Fruit fly (Drosophila melanogaster) whole organism, embryonic: ENCODE data around the gene CG1965.

ENCODE experiments used
- Antp ChIP-seq: fragments of 200-800 bp; sonication (Bioruptor generic); optimal IDR thresholded peaks from 3 replicates; lab custom pipeline; 2016; ENCODE audit warnings: missing biosample characterization, missing genetic modification characterization
- Atf3 ChIP-seq: fragments of 200-800 bp; sonication (Bioruptor generic); optimal IDR thresholded peaks from 3 replicates; lab custom pipeline; 2016; ENCODE audit warnings: missing biosample characterization, missing genetic modification characterization
- CG10565 ChIP-seq: fragments of 200-800 bp; sonication (Bioruptor generic); optimal IDR thresholded peaks from 3 replicates; lab custom pipeline; 2016; ENCODE audit warnings: missing biosample characterization, mild to moderate bottlenecking, missing genetic modification characterization
- CG11093 ChIP-seq: fragments of 200-800 bp; sonication (Bioruptor generic); IDR thresholded peaks from 3 replicates; pipeline ENCODE4 v1.3.6; 2022; ENCODE audit warnings: missing biosample characterization, missing genetic modification characterization
- CG11247 ChIP-seq: fragments of 200-800 bp; sonication (Bioruptor generic); IDR thresholded peaks from 2 replicates; pipeline ENCODE4 v1.3.6; 2022; ENCODE audit warnings: missing biosample characterization, missing genetic modification characterization
- CG12104 ChIP-seq: fragments of 200-800 bp; sonication (Bioruptor generic); optimal IDR thresholded peaks from 3 replicates; lab custom pipeline; 2016; ENCODE audit warnings: missing biosample characterization, missing genetic modification characterization
- CG1233 ChIP-seq: fragments of 200-800 bp; sonication (Bioruptor generic); optimal IDR thresholded peaks from 4 replicates; lab custom pipeline; 2018; ENCODE audit warnings: missing biosample characterization, mild to moderate bottlenecking, missing genetic modification characterization
- CG12942 ChIP-seq: fragments of 200-800 bp; sonication (Bioruptor generic); optimal IDR thresholded peaks from 3 replicates; lab custom pipeline; 2016; ENCODE audit warnings: missing biosample characterization, missing genetic modification characterization
- CG15696 ChIP-seq: fragments of 200-800 bp; sonication (Bioruptor generic); optimal IDR thresholded peaks from 2 replicates; lab custom pipeline; 2019; ENCODE audit warnings: missing biosample characterization, mild to moderate bottlenecking, missing genetic modification characterization, moderate library complexity
- CG1602 ChIP-seq: fragments of 200-800 bp; sonication (Bioruptor generic); optimal IDR thresholded peaks from 3 replicates; lab custom pipeline; 2016; ENCODE audit warnings: missing biosample characterization, missing genetic modification characterization
- CG17359 ChIP-seq: fragments of 200-800 bp; sonication (Bioruptor generic); optimal IDR thresholded peaks from 3 replicates; lab custom pipeline; 2018; ENCODE audit warnings: missing biosample characterization, mild to moderate bottlenecking, missing genetic modification characterization, moderate library complexity
- CG17385 ChIP-seq: fragments of 200-800 bp; sonication (Bioruptor generic); optimal IDR thresholded peaks from 3 replicates; lab custom pipeline; 2018; ENCODE audit warnings: missing biosample characterization, mild to moderate bottlenecking, missing genetic modification characterization
- CG17568 ChIP-seq: fragments of 200-800 bp; sonication (Bioruptor generic); optimal IDR thresholded peaks from 2 replicates; lab custom pipeline; 2018; ENCODE audit warnings: missing biosample characterization, mild to moderate bottlenecking, missing genetic modification characterization, moderate library complexity
- CG17612 ChIP-seq: fragments of 200-800 bp; sonication (Bioruptor generic); IDR thresholded peaks from 2 replicates; pipeline ENCODE4 v1.3.6; 2022; ENCODE audit warnings: missing biosample characterization, missing genetic modification characterization
- CG17829 ChIP-seq: fragments of 200-800 bp; optimal IDR thresholded peaks from 2 replicates; lab custom pipeline; 2019; ENCODE audit warnings: missing biosample characterization, mild to moderate bottlenecking, missing genetic modification characterization, moderate library complexity
- CG2199 ChIP-seq: fragments of 200-800 bp; sonication (Bioruptor generic); IDR thresholded peaks from 3 replicates; pipeline ENCODE4 v1.3.6; 2022; ENCODE audit warnings: missing biosample characterization, missing genetic modification characterization
- CG3065 ChIP-seq: fragments of 200-800 bp; sonication (Bioruptor generic); optimal IDR thresholded peaks from 2 replicates; lab custom pipeline; 2016; ENCODE audit warnings: missing biosample characterization, missing genetic modification characterization
- CG6813 ChIP-seq: fragments of 200-800 bp; sonication (Bioruptor generic); optimal IDR thresholded peaks from 2 replicates; lab custom pipeline; 2017; ENCODE audit warnings: missing biosample characterization, missing genetic modification characterization, mild to moderate bottlenecking, moderate library complexity, missing genetic modification reagents
- CG7271 ChIP-seq: fragments of 200-800 bp; sonication (Bioruptor generic); optimal IDR thresholded peaks from 2 replicates; lab custom pipeline; 2018; ENCODE audit warnings: missing biosample characterization, mild to moderate bottlenecking, missing genetic modification characterization, moderate library complexity
- CG7839 ChIP-seq: fragments of 200-800 bp; sonication (Bioruptor generic); optimal IDR thresholded peaks from 3 replicates; lab custom pipeline; 2018; ENCODE audit warnings: missing biosample characterization, mild to moderate bottlenecking, missing genetic modification characterization, moderate library complexity
- CG7963 ChIP-seq: fragments of 200-800 bp; sonication (Bioruptor generic); IDR thresholded peaks from 3 replicates; pipeline ENCODE4 v1.3.6; 2022; ENCODE audit warnings: missing biosample characterization, missing genetic modification characterization; ENCODE audit not compliant: partially characterized antibody
- CG8089 ChIP-seq: fragments of 200-800 bp; sonication (Bioruptor generic); optimal IDR thresholded peaks from 3 replicates; lab custom pipeline; 2016; ENCODE audit warnings: missing biosample characterization, missing genetic modification characterization
- CG8765 ChIP-seq: fragments of 200-800 bp; sonication (Bioruptor generic); IDR thresholded peaks from 2 replicates; pipeline ENCODE4 v1.3.6; 2022; ENCODE audit warnings: missing biosample characterization, missing genetic modification characterization
- CG9727 ChIP-seq: fragments of 200-800 bp; sonication (Bioruptor generic); optimal IDR thresholded peaks from 3 replicates; lab custom pipeline; 2017; ENCODE audit warnings: missing biosample characterization, mild to moderate bottlenecking, missing genetic modification characterization
- D ChIP-seq, 2 experiments: fragments of 200-800 bp in 1 of 2; fragments of >200 bp in 1 of 2; sonication (Bioruptor generic) in 1 of 2; optimal IDR thresholded peaks; 2 replicates in 1 of 2; 3 replicates in 1 of 2; lab custom pipeline; 2017; ENCODE audit warnings: mild to moderate bottlenecking in 1 of 2, missing biosample characterization in 1 of 2, missing genetic modification characterization in 1 of 2, missing genetic modification reagents in 1 of 2
- Dbx ChIP-seq: fragments of 200-800 bp; sonication (Bioruptor generic); IDR thresholded peaks from 3 replicates; pipeline ENCODE4 v1.3.6; 2022; ENCODE audit warnings: missing biosample characterization, missing genetic modification characterization
- Kr ChIP-seq: fragments of 200-800 bp; sonication (Bioruptor generic); optimal IDR thresholded peaks from 2 replicates; lab custom pipeline; 2017; ENCODE audit warnings: missing biosample characterization, mild to moderate bottlenecking, missing genetic modification characterization
- Mrtf ChIP-seq: fragments of 200-800 bp; sonication (Bioruptor generic); IDR thresholded peaks from 3 replicates; pipeline ENCODE4 v1.3.6; 2022; ENCODE audit warnings: missing biosample characterization, missing genetic modification characterization
- Rx ChIP-seq: fragments of 200-800 bp; sonication (Bioruptor generic); IDR thresholded peaks from 2 replicates; pipeline ENCODE4 v1.3.6; 2022; ENCODE audit warnings: missing biosample characterization, missing genetic modification characterization
- Side ChIP-seq: fragments of 200-800 bp; sonication (Bioruptor generic); optimal IDR thresholded peaks from 2 replicates; lab custom pipeline; 2016; ENCODE audit warnings: missing biosample characterization, missing genetic modification characterization
- Xbp1 ChIP-seq: fragments of 200-800 bp; sonication (Bioruptor generic); optimal IDR thresholded peaks from 3 replicates; lab custom pipeline; 2016; ENCODE audit warnings: missing biosample characterization, mild to moderate bottlenecking, missing genetic modification characterization
- ara ChIP-seq: fragments of 200-800 bp; sonication (Bioruptor generic); IDR thresholded peaks from 2 replicates; pipeline ENCODE4 v1.3.6; 2022; ENCODE audit warnings: missing biosample characterization, missing genetic modification characterization
- ash1 ChIP-seq: fragments of 200-800 bp; sonication (Bioruptor generic); optimal IDR thresholded peaks from 2 replicates; lab custom pipeline; 2018; ENCODE audit warnings: missing biosample characterization, mild to moderate bottlenecking, missing genetic modification characterization
- bab2 ChIP-seq: fragments of 200-800 bp; sonication (Bioruptor generic); optimal IDR thresholded peaks from 2 replicates; lab custom pipeline; 2016; ENCODE audit warnings: missing biosample characterization, missing genetic modification characterization
- danr ChIP-seq: fragments of 200-800 bp; sonication (Bioruptor generic); IDR thresholded peaks from 2 replicates; pipeline ENCODE4 v1.3.6; 2022; ENCODE audit warnings: missing biosample characterization, missing genetic modification characterization
- emc ChIP-seq: fragments of 200-800 bp; sonication (Bioruptor generic); optimal IDR thresholded peaks from 2 replicates; lab custom pipeline; 2016; ENCODE audit warnings: missing biosample characterization, missing genetic modification characterization
- exex ChIP-seq: fragments of 200-800 bp; sonication (Bioruptor generic); optimal IDR thresholded peaks from 4 replicates; lab custom pipeline; 2018; ENCODE audit warnings: missing biosample characterization, mild to moderate bottlenecking, missing genetic modification characterization, moderate library complexity
- gem ChIP-seq: fragments of 200-800 bp; sonication (Bioruptor generic); optimal IDR thresholded peaks from 2 replicates; lab custom pipeline; 2019; ENCODE audit warnings: missing biosample characterization, mild to moderate bottlenecking, missing genetic modification characterization, moderate library complexity
- jing ChIP-seq: fragments of 200-800 bp; sonication (Bioruptor generic); optimal IDR thresholded peaks from 2 replicates; lab custom pipeline; 2018; ENCODE audit warnings: missing biosample characterization, mild to moderate bottlenecking, missing genetic modification characterization
- kay ChIP-seq: fragments of 200-800 bp; sonication (Bioruptor generic); optimal IDR thresholded peaks from 2 replicates; lab custom pipeline; 2016; ENCODE audit warnings: missing biosample characterization, missing genetic modification characterization
- mld ChIP-seq: fragments of 200-800 bp; sonication (Bioruptor generic); IDR thresholded peaks from 3 replicates; pipeline ENCODE4 v1.3.6; 2022; ENCODE audit warnings: missing biosample characterization, missing genetic modification characterization; ENCODE audit not compliant: partially characterized antibody
- odd ChIP-seq: fragments of 200-800 bp; sonication (Bioruptor generic); optimal IDR thresholded peaks from 2 replicates; lab custom pipeline; 2017; ENCODE audit warnings: missing biosample characterization, mild to moderate bottlenecking, missing genetic modification characterization
- run ChIP-seq: fragments of 200-800 bp; sonication (Bioruptor generic); optimal IDR thresholded peaks from 3 replicates; lab custom pipeline; 2018; ENCODE audit warnings: missing biosample characterization, mild to moderate bottlenecking, missing genetic modification characterization
- so ChIP-seq: fragments of 200-800 bp; sonication (Bioruptor generic); IDR thresholded peaks from 3 replicates; pipeline ENCODE4 v1.3.6; 2022; ENCODE audit warnings: missing biosample characterization, missing genetic modification characterization
- stwl ChIP-seq: fragments of 200-800 bp; sonication (Bioruptor generic); optimal IDR thresholded peaks from 3 replicates; lab custom pipeline; 2018; ENCODE audit warnings: missing biosample characterization, mild to moderate bottlenecking, missing genetic modification characterization, moderate library complexity
- tup ChIP-seq: fragments of 200-800 bp; sonication (Bioruptor generic); optimal IDR thresholded peaks from 2 replicates; lab custom pipeline; 2016; ENCODE audit warnings: missing biosample characterization, mild to moderate bottlenecking, missing genetic modification characterization, moderate library complexity
- usp ChIP-seq: fragments of >200 bp; optimal IDR thresholded peaks from 2 replicates; lab custom pipeline; 2017; ENCODE audit warnings: missing biosample characterization, missing genetic modification characterization
- zen ChIP-seq: fragments of 200-800 bp; sonication (Bioruptor generic); optimal IDR thresholded peaks from 3 replicates; lab custom pipeline; 2018; ENCODE audit warnings: missing biosample characterization, mild to moderate bottlenecking, missing genetic modification characterization, moderate library complexity

CG1965 gene

dm6 chr3R:7086377-7087200 lies 19.4 kb downstream of the CG1965 start, which contains the start of gene alphaTub84B (continued):
- TF ChIP-seq CG17829 (tag; lab: Kevin White, UChicago): peak; percentile 66
- TF ChIP-seq CG17359: peak; percentile 70
- no peak; the same call in 1 of the 2 replicates for TF ChIP-seq CG17612 (GFP tag; lab: Robert Waterston, UW)
- peak; percentile 47 for TF ChIP-seq CG6813 (GFP tag; lab: Kevin White, UChicago)
- TF ChIP-seq tup (GFP tag; lab: Kevin White, UChicago): peak; percentile 63
- TF ChIP-seq CG9727 (GFP tag; lab: Kevin White, UChicago): peak; percentile 58
- TF ChIP-seq CG17568: peak; percentile 48
- peak; percentile 83 for TF ChIP-seq Atf3 (GFP tag; lab: Kevin White, UChicago)
- TF ChIP-seq Rx (GFP tag; lab: Robert Waterston, UW): peak; percentile 39
- TF ChIP-seq CG7963: 0 out of 3 replicates have a peak, but pooled peaks have one; percentile 20
- peak; percentile 65 for TF ChIP-seq Side
- peak; percentile 34 for TF ChIP-seq zen (tag; lab: Kevin White, UChicago)
- peak; percentile 55 for TF ChIP-seq CG12942 (GFP tag; lab: Kevin White, UChicago)
- no peak for TF ChIP-seq CG1602
- peak; percentile 75 for TF ChIP-seq odd
- no peak for TF ChIP-seq Kr (GFP tag; lab: Kevin White, UChicago)
- TF ChIP-seq CG11093 (GFP tag; lab: Robert Waterston, UW): no peak; the same call in 2 of the 3 replicates
- no peak for TF ChIP-seq jing (GFP tag; lab: Kevin White, UChicago)
- TF ChIP-seq CG10565 (GFP tag; lab: Kevin White, UChicago): no peak
- peak; percentile 12 for TF ChIP-seq CG15696 (tag; lab: Kevin White, UChicago)
- TF ChIP-seq ash1 (GFP tag; lab: Kevin White, UChicago): peak; percentile 67
- peak; percentile 85 for TF ChIP-seq Antp (GFP tag; lab: Kevin White, UChicago)
- peak; percentile 2 for TF ChIP-seq run
- peak; percentile 84 for TF ChIP-seq Dbx (GFP tag; lab: Robert Waterston, UW)
- peak; percentile 39 for TF ChIP-seq gem (tag; lab: Kevin White, UChicago)
- peak; percentile 71; the same call in 2 of the 3 replicates for TF ChIP-seq so (GFP tag; lab: Robert Waterston, UW)
- TF ChIP-seq CG7271 (tag; lab: Kevin White, UChicago): peak; percentile 35
- TF ChIP-seq CG1233: peak; percentile 77
- peak; percentile 65 for TF ChIP-seq CG11247
- TF ChIP-seq CG2199 (GFP tag; lab: Robert Waterston, UW): peak; percentile 85; the same call in 2 of the 3 replicates
- no peak for TF ChIP-seq CG3065 (GFP tag; lab: Kevin White, UChicago)
- peak; percentile 55; the same call in 1 of the 2 replicates for TF ChIP-seq ara (GFP tag; lab: Robert Waterston, UW)
- TF ChIP-seq bab2 (GFP tag; lab: Kevin White, UChicago): peak; percentile 48
- peak; percentile 56 for TF ChIP-seq CG7839 (tag; lab: Kevin White, UChicago)
- TF ChIP-seq CG12104 (GFP tag; lab: Kevin White, UChicago): no peak
- peak; percentile 72 for TF ChIP-seq CG8089
- TF ChIP-seq exex (tag; lab: Kevin White, UChicago): no peak
- TF ChIP-seq danr (GFP tag; lab: Robert Waterston, UW): no peak
- TF ChIP-seq stwl: peak; percentile 47
- peak; percentile 48 for TF ChIP-seq emc
- no peak; the same call in 2 of the 3 replicates for TF ChIP-seq mld (GFP tag; lab: Robert Waterston, UW)
- TF ChIP-seq CG8765 (GFP tag; lab: Robert Waterston, UW): no peak
- peak; percentile 52 for TF ChIP-seq Xbp1
- no peak for TF ChIP-seq usp (GFP tag; lab: Kevin White, UChicago)
- TF ChIP-seq kay (GFP tag; lab: Kevin White, UChicago): peak; percentile 90
- peak; percentile 77 for TF ChIP-seq CG17385 (GFP tag; lab: Kevin White, UChicago)
- TF ChIP-seq Mrtf (GFP tag; lab: Robert Waterston, UW): 0 out of 3 replicates have a peak, but pooled peaks have one; percentile 26
- TF ChIP-seq D (optimal IDR thresholded peaks at IDR 0.05; lab: Kevin White, UChicago): no peak
- TF ChIP-seq D (GFP tag; optimal IDR thresholded peaks at IDR 0.05; lab: Kevin White, UChicago): peak; percentile 48
